Fruit fly (Drosophila melanogaster) whole organism, pupa: Measurements from ENCODE around the gene Dbp21E2.

Experiments
- CG10348 ChIP-seq: fragments of 200-800 bp; sonication (Bioruptor generic); IDR thresholded peaks from 2 replicates; pipeline ENCODE4 v1.3.6; 2022; ENCODE audit warnings: missing biosample characterization, missing genetic modification characterization
- CG12605 ChIP-seq: fragments of 200-800 bp; sonication (Bioruptor generic); IDR thresholded peaks from 2 replicates; pipeline ENCODE4 v1.3.6; 2022; ENCODE audit warnings: missing biosample characterization, missing genetic modification characterization
- CG13204 ChIP-seq: fragments of 200-800 bp; sonication (Bioruptor generic); optimal IDR thresholded peaks from 2 replicates; lab custom pipeline; 2018; ENCODE audit warnings: missing biosample characterization, mild to moderate bottlenecking, missing genetic modification characterization, moderate library complexity
- CG14655 ChIP-seq: fragments of 200-800 bp; sonication (Bioruptor generic); optimal IDR thresholded peaks from 3 replicates; lab custom pipeline; 2017; ENCODE audit warnings: mild to moderate bottlenecking, missing biosample characterization, missing genetic modification reagents, missing genetic modification characterization
- CG15710 ChIP-seq: fragments of 200-800 bp; sonication (Bioruptor generic); optimal IDR thresholded peaks from 2 replicates; lab custom pipeline; 2018; ENCODE audit warnings: missing biosample characterization, mild to moderate bottlenecking, missing genetic modification characterization, moderate library complexity
- CG17806 ChIP-seq: fragments of 200-800 bp; sonication (Bioruptor generic); optimal IDR thresholded peaks from 2 replicates; lab custom pipeline; 2018; ENCODE audit warnings: missing biosample characterization, mild to moderate bottlenecking, missing genetic modification characterization, moderate library complexity
- CG32121 ChIP-seq: fragments of 200-800 bp; sonication (Bioruptor generic); IDR thresholded peaks from 2 replicates; pipeline ENCODE4 v1.3.6; 2022; ENCODE audit warnings: missing biosample characterization, missing genetic modification characterization
- CG34367 ChIP-seq: fragments of 200-800 bp; sonication (Bioruptor generic); optimal IDR thresholded peaks from 2 replicates; lab custom pipeline; 2018; ENCODE audit warnings: missing biosample characterization, mild to moderate bottlenecking, missing genetic modification characterization
- CG4496 ChIP-seq: fragments of 200-800 bp; sonication (Bioruptor generic); IDR thresholded peaks from 3 replicates; pipeline ENCODE4 v1.3.6; 2022; ENCODE audit warnings: missing biosample characterization, missing genetic modification characterization
- CG8159 ChIP-seq: fragments of 200-800 bp; sonication (Bioruptor generic); optimal IDR thresholded peaks from 3 replicates; lab custom pipeline; 2018; ENCODE audit warnings: missing biosample characterization, mild to moderate bottlenecking, missing genetic modification characterization, moderate library complexity
- CG8301 ChIP-seq: fragments of 200-800 bp; sonication (Bioruptor generic); optimal IDR thresholded peaks from 2 replicates; lab custom pipeline; 2018; ENCODE audit warnings: missing biosample characterization, mild to moderate bottlenecking, missing genetic modification characterization
- CG9948 ChIP-seq: fragments of 200-800 bp; sonication (Bioruptor generic); optimal IDR thresholded peaks from 2 replicates; lab custom pipeline; 2018; ENCODE audit warnings: missing biosample characterization, mild to moderate bottlenecking, missing genetic modification characterization, moderate library complexity
- D1 ChIP-seq: fragments of 200-800 bp; sonication (Bioruptor generic); optimal IDR thresholded peaks from 2 replicates; lab custom pipeline; 2018; ENCODE audit warnings: missing biosample characterization, mild to moderate bottlenecking, missing genetic modification characterization, moderate library complexity
- EcR ChIP-seq: fragments of 200-800 bp; sonication (Bioruptor generic); optimal IDR thresholded peaks from 3 replicates; lab custom pipeline; 2019; ENCODE audit warnings: missing biosample characterization, missing genetic modification characterization, mild to moderate bottlenecking, moderate library complexity, missing genetic modification reagents
- Ets98B ChIP-seq: fragments of 200-800 bp; sonication (Bioruptor generic); IDR thresholded peaks from 2 replicates; pipeline ENCODE4 v1.3.6; 2022; ENCODE audit warnings: missing biosample characterization, missing genetic modification characterization
- Pif1A ChIP-seq: fragments of 200-800 bp; sonication (Bioruptor generic); optimal IDR thresholded peaks from 3 replicates; lab custom pipeline; 2016; ENCODE audit warnings: missing biosample characterization, missing genetic modification characterization
- Pif1B ChIP-seq: fragments of 200-800 bp; sonication (Bioruptor generic); optimal IDR thresholded peaks from 3 replicates; lab custom pipeline; 2016; ENCODE audit warnings: missing biosample characterization, missing genetic modification characterization
- Snoo ChIP-seq: fragments of 200-800 bp; sonication (Bioruptor generic); optimal IDR thresholded peaks from 3 replicates; lab custom pipeline; 2017; ENCODE audit warnings: missing biosample characterization, mild to moderate bottlenecking, missing genetic modification characterization, inconsistent platforms
- fd96Ca ChIP-seq: fragments of 200-800 bp; sonication (Bioruptor generic); IDR thresholded peaks from 3 replicates; pipeline ENCODE4 v1.3.6; 2022; ENCODE audit warnings: missing biosample characterization, missing genetic modification characterization
- gl ChIP-seq: fragments of 200-800 bp; sonication (Bioruptor generic); optimal IDR thresholded peaks from 2 replicates; lab custom pipeline; 2018; ENCODE audit warnings: missing biosample characterization, mild to moderate bottlenecking, missing genetic modification characterization
- rn ChIP-seq: fragments of 200-800 bp; sonication (Bioruptor generic); IDR thresholded peaks from 2 replicates; pipeline ENCODE4 v1.3.6; 2022; ENCODE audit warnings: missing biosample characterization, missing genetic modification characterization

Gene Dbp21E2

DNA sequence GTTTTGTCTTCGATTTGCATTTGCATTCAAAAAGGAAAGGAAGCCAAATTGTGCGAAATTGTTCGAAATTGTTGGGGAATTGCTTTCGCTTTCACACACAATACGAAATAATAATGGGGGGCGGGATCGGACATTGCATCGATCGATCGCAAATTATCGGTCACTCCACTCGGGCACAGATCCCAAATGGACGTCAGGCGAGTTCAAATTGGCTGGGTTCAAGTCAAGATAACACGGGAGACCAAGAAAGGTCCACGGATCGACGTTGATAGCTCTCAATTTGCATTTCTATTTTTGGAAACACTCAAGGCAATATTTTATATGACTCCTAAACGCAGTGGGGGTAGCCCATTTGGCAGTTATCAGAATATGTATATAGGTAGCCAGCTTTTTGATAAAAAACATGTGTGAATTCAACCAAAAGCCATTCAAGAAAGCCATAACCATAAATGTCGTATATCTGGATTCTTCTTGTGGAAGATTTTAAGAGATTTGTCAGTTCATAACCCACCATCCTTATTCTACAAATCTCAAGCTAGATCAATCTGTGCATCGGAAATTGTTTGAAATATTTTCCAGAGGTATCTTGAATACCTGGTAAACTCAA, 37.9 kb downstream of the Dbp21E2 start:
- TF ChIP-seq CG8159 (tag; lab: Kevin White, UChicago) (no peak), gl (tag; lab: Kevin White, UChicago) (no peak), EcR (GFP tag; lab: Kevin White, UChicago) (peak; percentile 43)

DNA sequence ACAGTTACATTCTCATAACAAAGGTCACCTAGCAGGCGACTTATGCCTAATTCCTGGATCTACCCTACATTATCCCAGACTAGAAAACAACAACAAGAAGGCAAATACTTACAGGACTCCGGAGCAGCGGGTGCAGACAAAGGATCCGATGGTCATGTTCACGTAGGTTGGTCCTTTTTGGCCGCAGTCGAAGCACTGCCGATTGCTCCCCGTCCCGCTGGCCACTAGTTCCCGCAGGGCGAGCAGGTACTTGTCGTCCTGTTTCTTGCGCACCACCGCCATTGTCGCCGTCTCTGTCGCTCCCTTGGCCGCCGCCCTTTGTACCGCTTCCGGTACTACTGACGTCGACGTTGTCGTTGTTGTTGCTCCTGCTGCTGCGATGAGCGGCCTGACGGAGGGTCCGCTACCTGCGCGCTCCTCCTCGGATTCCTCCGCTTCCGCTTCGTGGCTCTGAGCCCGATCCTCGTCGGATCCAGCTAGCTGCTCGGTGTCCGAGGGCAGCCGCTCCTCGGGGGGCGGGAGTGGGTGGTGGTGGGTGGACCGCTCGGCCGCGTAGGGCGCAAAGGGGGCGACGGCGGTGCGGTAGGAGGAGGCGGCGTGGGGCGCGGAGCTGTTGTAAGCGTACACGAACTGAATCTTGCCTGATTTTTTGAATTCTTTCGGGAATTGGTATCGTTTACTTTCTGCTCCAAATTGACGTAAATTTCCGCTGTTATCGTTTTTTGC, 38.6 kb downstream of the Dbp21E2 start:
- no peak for TF ChIP-seq Ets98B (GFP tag; lab: Robert Waterston, UW)
- peak; percentile 68 for TF ChIP-seq CG13204 (GFP tag; lab: Kevin White, UChicago)
- TF ChIP-seq, all 21 proteins: peak for 1

- TF ChIP-seq Snoo (tag; lab: Kevin White, UChicago) (peak; percentile 14), CG15710 (peak; percentile 7), EcR (GFP tag; lab: Kevin White, UChicago) (peak; percentile 53), CG17806 (tag; lab: Kevin White, UChicago) (no peak), CG12605 (GFP tag; lab: Robert Waterston, UW) (peak; percentile 77), D1 (tag; lab: Kevin White, UChicago) (no peak), CG34367 (tag; lab: Kevin White, UChicago) (no peak), fd96Ca (no peak; the same call in 2 of the 3 replicates), CG10348 (no peak), CG14655 (no peak), CG4496 (GFP tag; lab: Robert Waterston, UW) (peak; percentile 74), Ets98B (GFP tag; lab: Robert Waterston, UW) (peak; percentile 64; the same call in 1 of the 2 replicates), gl (tag; lab: Kevin White, UChicago) (peak; percentile 13), CG32121 (GFP tag; lab: Robert Waterston, UW) (peak; percentile 16; the same call in 1 of the 2 replicates), CG8159 (tag; lab: Kevin White, UChicago) (peak; percentile 7), CG8301 (tag; lab: Kevin White, UChicago) (no peak), CG9948 (no peak), CG13204 (GFP tag; lab: Kevin White, UChicago) (peak; percentile 48)
Observed at dm6 chr2L:850727-851257, 39.4 kb downstream of the Dbp21E2 start, which contains the start of gene drongo. TSS of gene drongo (minus strand) at chr2L:851071.

DNA sequence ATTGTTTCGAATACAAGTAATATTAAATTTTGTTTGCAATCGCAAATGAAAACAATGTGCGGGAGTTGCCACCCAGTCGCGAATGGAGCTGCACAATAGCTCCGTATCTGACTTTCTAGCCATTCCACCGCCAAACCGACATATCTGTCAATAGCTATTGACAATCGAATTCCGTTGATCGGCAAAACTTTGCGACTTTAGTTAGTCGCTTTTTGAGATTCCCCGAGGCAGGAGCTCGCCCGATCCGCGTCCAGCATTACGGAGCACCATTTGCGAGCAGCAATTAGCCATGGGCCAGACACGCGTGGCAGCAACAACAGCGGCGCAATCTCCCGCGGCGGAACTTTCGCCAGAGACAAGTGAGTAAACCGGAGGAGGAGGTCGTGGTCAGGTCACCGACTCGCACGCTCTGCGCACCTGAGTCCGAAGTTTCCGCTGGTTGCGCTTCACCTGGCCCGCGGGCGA, 41.3 kb downstream of the Dbp21E2 start, which contains the start of the genes CG4291 and kraken:
Gene CG4291 (minus strand): TSS at position 84 of the 465 bp plus-strand sequence.
Gene kraken (plus strand): TSS at position 122 of the 465 bp plus-strand sequence.
- TF ChIP-seq CG12605 (GFP tag; lab: Robert Waterston, UW) (peak; percentile 49), CG15710 (peak; percentile 28), CG32121 (GFP tag; lab: Robert Waterston, UW) (peak; percentile 59; the same call in 1 of the 2 replicates), CG17806 (tag; lab: Kevin White, UChicago) (peak; percentile 7), CG4496 (GFP tag; lab: Robert Waterston, UW) (peak; percentile 76), CG8159 (tag; lab: Kevin White, UChicago) (peak; percentile 4), CG9948 (no peak), Ets98B (GFP tag; lab: Robert Waterston, UW) (peak; percentile 53), Pif1A (no peak), rn (GFP tag; lab: Robert Waterston, UW) (no peak), CG13204 (GFP tag; lab: Kevin White, UChicago) (no peak), CG10348 (no peak), CG34367 (tag; lab: Kevin White, UChicago) (no peak), Snoo (tag; lab: Kevin White, UChicago) (peak; percentile 46), fd96Ca (peak; percentile 53; the same call in 1 of the 3 replicates), CG14655 (no peak), CG8301 (tag; lab: Kevin White, UChicago) (peak; percentile 28), D1 (tag; lab: Kevin White, UChicago) (no peak), gl (tag; lab: Kevin White, UChicago) (peak; percentile 8), Pif1B (GFP tag; lab: Kevin White, UChicago) (no peak), EcR (GFP tag; lab: Kevin White, UChicago) (peak; percentile 60)

DNA sequence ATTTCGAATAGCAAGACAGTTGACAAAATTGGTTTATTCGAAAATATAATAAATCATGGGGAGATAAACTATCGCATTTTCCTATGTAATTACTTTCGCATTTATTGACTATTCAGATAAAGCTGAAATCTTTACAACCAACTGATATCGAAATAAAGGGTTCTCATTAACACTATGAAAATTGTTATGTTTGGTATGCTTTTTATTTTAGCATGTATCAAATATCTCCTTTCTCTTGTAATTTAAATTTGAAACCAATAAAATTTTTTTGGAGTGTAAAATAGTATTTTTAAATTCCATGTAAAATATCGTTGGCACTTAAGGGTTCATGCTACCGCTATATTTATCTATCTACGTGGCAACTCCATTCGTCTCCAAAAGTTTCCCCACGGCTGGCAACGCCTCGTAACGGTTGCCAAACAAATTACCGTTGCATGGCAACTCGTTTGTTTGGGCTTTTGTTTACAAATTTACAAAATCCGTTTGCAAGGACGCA, 43.7 kb downstream of the Dbp21E2 start, which contains the start of gene CG13949:
Gene CG13949 (plus strand): TSS at position 286 of the 496 bp plus-strand sequence.
- TF ChIP-seq Pif1A, result no peak
- peak; percentile 42; the same call in 1 of the 2 replicates for TF ChIP-seq CG12605 (GFP tag; lab: Robert Waterston, UW)
- no peak for TF ChIP-seq CG10348
- TF ChIP-seq D1 (tag; lab: Kevin White, UChicago), result no peak
- no peak for TF ChIP-seq gl (tag; lab: Kevin White, UChicago)
- no peak for TF ChIP-seq Pif1B (GFP tag; lab: Kevin White, UChicago)
- peak; percentile 16 for TF ChIP-seq CG8301 (tag; lab: Kevin White, UChicago)
- TF ChIP-seq CG8159 (tag; lab: Kevin White, UChicago), result peak; percentile 29
- no peak for TF ChIP-seq CG14655
- no peak for TF ChIP-seq CG13204 (GFP tag; lab: Kevin White, UChicago)
- TF ChIP-seq fd96Ca, result no peak
- no peak for TF ChIP-seq EcR (GFP tag; lab: Kevin White, UChicago)
- no peak for TF ChIP-seq Snoo (tag; lab: Kevin White, UChicago)
- TF ChIP-seq rn (GFP tag; lab: Robert Waterston, UW), result peak; percentile 40; the same call in 1 of the 2 replicates
- TF ChIP-seq CG32121 (GFP tag; lab: Robert Waterston, UW), result peak; percentile 33; the same call in 1 of the 2 replicates
- TF ChIP-seq CG9948, result peak; percentile 29
- TF ChIP-seq CG17806 (tag; lab: Kevin White, UChicago), result peak; percentile 43
- no peak for TF ChIP-seq CG34367 (tag; lab: Kevin White, UChicago)
- peak; percentile 81 for TF ChIP-seq CG4496 (GFP tag; lab: Robert Waterston, UW)
- TF ChIP-seq CG15710, result peak; percentile 45
- peak; percentile 53 for TF ChIP-seq Ets98B (GFP tag; lab: Robert Waterston, UW)
